Fruit fly (Drosophila melanogaster): Measurements from ENCODE around the gene dachs.

The dachs gene

DNA sequence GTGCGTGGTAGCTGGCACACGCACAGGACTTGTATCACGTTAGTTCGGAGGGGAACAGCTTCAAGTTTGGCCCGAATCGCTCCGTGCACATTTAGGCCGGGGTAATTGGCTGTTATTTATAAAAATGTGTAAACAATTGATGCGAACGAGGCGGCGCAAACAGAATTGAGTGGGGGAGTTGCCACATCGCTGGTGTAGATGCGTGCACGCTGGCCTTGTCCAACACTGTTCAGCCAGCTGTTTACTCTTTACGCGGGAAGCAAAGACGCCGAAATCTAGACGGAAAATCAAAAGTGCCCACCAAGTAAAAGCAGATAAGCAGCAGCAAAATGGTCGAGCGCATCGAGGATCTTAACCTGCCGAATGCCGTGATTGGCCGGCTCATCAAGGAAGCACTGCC lies 29.4 kb upstream of the dachs start, which contains the start of the genes D12 and Chrac-14:
TSS of gene D12 (minus strand) at position 190 of the 400 bp plus-strand sequence.
TSS of gene Chrac-14 (plus strand) at position 230 of the 400 bp plus-strand sequence.
- no peak for TF ChIP-seq noc (tag; optimal IDR thresholded peaks at IDR 0.05)

DNA sequence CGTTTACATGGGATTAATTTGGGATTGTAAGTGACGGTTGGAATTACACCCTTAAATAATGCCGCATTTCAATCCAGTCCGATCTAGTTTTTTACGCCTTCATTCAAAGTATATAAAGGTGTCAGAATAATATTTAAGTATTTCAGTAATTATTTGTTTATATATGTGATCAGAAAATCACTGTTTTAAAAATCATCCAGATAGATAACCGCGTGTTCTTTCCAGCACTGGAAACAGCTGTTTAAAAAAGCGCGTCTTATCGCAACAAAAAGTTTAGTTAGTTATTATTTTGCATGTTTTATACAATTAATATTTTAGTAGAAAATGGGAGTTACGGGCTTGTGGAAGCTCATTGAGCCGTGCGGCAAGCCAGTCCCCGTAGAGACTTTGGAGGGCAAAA lies 28.6 kb upstream of the dachs start, which contains the start of gene mus201:
TSS of gene mus201 (plus strand) at position 118 of the 400 bp plus-strand sequence.
- no peak for TF ChIP-seq noc (tag; optimal IDR thresholded peaks at IDR 0.05)

DNA sequence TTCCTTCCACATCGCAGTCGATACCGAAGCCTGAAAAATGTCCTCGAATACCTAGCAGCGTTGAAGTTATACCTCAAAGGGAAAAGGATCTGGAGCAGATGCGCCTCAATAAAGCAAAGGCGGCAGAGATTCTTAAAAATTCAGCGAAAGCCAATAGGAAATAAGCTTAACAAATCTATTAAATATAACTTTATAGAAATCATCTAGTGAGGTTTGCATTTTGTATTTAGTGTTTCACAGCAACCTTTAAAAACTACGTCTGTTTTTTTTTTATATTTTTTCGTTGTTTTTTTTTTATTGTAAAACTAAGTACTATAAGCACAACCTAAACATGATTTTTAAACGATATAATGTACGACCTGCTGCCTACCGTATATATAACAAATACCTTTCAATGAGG lies 24.5 kb upstream of the dachs start, which contains the start of gene CG31897:
TSS of gene CG31897 (plus strand) at position 301 of the 400 bp plus-strand sequence.
- TF ChIP-seq noc (tag; optimal IDR thresholded peaks at IDR 0.05): no peak

DNA sequence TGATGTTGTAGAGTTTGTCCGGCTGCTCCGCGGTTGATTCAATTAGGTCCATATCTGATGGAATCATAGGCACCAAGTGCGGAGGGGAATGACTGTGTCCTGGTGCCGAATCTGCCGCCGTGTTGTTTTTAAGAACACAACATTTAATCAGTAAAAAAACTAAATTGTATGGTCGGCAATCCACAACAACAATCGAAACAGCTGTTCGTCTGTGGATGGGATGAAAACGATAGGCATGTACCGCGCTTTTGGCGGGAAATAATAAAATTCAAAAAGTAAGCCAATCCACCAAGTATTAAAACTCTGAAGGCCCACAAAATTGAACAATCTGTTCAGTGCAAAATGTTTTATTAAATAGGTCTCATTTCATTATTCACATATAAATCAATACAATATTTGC lies 17.3 kb upstream of the dachs start, which contains the start of gene Aasdh:
TSS of gene Aasdh (minus strand) at position 219 of the 400 bp plus-strand sequence.
- TF ChIP-seq noc (tag; optimal IDR thresholded peaks at IDR 0.05): no peak

DNA sequence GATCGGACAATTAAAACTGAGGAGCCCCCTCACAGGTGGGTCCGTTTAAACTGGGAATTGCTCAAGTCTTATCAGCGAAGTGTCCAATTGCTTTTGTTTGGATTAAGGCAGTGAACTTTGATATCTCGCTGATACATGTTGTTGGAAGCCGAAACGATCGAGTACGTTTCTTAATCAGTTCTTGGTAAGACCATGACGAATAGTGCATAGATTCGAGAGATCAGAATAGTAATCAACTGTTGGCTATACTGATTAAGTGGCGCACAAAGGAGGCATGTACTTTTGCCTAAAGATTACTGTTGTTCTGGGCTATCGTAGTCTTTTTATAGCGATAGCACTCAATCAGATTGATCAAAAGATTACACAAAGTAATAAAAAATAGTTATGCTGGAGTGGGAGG lies 15.1 kb upstream of the dachs start:
- no peak for TF ChIP-seq noc (tag; optimal IDR thresholded peaks at IDR 0.05)

DNA sequence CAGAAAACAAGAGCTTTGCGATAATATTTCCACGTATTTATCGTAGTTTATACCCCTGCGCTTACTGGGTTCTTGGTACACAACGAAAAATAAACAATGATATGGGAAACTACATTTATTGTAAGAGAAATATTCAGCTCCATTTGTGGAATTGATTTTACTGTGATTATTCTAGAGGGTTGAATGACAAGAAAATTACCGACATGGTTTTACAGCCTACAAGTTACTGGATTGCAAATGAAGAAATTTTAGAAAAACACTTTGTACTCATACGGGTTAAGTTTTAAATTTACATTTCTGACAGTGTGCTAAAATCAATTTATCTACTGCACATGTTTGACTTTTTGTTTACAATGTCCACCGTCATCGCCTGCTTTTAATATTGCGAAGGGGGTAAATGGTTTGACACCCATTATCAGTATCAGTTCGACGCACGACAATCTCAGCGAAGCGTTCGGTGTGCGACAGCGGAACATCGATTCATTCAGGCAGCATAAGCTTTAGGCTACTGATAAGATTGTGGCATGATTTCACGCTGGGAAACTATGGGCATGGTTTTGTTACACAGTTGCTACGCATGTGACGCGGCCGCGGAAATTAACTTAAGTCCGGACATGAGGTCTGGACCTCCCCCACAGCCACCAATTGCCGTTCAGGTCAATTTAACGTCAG lies 4.7 kb upstream of the dachs start:
- TF ChIP-seq noc (tag; optimal IDR thresholded peaks at IDR 0.05): peak; percentile 24

DNA sequence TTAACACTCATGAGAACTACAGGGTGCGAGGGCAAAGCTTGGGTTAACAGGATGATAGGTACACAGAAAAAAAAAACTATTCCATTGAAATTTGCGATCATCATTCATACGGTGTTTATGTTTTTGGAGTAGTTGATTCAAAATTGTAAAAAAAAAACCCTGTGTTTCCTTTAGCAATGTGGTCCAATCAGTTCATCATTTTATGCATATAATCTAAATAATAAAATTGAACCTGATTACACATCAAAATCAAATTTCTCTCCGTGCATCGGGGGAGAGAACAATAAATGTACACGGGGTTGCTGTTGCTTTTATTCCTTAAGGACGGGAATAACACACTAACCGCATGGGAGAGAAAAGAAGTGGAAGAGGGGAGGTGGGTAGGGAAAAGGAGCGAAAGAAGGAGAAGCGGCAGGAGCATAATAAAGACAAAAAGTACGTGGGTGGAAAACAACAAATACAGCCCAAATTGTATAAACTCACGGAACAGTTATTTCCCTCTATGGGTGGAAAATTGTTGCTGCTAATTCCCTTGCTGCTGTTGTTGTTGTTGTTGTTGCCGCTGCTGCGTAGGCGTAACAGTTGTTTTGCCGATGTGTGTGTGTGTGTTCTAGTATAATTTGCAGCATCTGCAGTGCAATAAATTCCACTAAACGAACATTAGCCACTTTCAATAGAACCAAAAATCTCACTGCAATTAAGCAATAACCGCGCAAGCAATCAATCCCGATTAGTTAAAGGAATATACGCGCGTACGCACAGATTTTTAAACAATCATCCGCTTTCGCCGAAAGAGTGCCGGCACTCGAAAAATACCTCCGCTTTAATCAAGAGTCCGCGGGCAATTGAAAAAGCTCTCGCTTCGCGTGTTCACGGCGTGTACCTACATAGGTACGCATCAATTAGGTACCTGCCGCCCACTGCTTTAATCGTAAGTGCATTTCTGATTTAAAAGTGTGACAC lies 3.2 kb upstream of the dachs start, which contains the start of gene Agpat2:
TSS of gene Agpat2 (minus strand) at position 851 of the 963 bp plus-strand sequence.
- peak; percentile 55 for TF ChIP-seq noc (tag; optimal IDR thresholded peaks at IDR 0.05)

DNA sequence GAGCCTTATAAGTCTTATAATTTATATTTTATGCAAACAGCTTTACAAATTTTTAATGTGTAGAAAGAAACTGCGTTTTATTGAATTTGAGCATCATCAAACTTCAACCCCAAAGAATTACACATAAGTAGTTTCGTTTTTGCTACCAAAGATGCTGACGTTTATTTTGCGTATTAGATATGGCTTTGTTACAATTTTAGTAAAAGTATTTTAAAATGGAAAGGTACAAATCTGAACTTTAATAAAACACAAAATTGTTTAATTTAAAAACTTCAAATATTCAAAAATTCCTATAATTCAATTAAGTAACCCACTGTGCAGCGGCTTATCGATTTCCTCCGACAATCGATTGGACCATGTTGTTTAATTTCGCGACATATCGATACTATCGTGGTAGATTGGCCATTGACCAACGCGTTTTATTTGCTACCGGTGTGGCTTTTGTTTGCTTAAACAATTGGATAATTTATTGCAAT lies 2.5 kb upstream of the dachs start, which contains the start of gene prg:
TSS of gene prg (plus strand) at position 382 of the 476 bp plus-strand sequence.
- TF ChIP-seq noc (tag; optimal IDR thresholded peaks at IDR 0.05): peak; percentile 34

DNA sequence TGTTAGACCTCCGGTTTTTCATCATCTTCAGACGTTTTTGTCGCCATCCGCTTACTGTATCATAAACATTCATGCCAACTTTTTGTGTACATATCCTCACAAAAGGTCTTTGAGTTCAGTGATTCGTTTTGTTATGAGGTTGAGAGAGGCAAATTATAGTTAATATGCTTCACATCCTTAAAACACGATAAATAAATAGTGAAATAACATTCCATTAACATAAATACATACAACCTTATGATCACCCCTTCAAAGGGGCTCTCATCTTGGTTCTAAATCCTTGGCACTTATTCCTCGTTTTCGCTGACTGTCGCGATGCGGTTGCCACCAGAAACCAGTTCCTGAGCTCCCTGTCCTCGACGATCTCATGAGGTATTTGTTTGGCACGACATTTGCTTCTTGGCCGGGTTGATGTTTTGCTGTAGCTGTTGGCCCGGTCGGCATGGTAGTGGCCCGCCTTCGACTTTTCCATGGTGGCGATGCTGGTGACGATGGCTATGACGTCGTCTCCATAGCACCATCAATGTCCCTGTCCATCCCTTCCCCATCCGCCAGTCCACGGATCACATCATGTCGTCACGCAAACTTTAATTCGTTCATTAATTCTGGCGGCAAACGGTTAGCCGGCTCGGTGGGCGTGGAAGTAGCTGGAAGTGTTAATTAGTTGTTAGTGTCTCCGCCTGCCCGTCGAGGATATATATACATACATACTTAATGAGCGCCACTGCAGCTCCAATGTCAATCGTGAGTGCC lies 2.5 kb downstream of the dachs start:
- TF ChIP-seq noc (tag; optimal IDR thresholded peaks at IDR 0.05): no peak

DNA sequence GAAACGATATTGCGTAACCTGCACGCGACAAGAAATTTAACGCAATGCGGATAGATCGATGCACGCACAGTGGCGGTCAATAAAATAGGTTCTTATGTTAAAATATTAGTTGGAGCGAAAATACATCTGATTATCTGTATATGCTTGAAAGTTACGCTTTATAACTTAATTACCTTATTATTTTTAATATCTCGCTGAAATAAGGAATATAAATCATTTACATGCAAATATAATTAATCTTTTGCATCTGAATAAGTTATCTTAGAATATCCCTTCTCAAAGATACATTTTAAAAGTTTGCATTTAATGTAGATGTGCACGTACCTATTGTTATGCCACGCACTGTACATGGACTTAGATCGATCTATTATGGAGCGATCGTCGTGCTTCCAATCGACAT lies 5.0 kb downstream of the dachs start:
- no peak for TF ChIP-seq noc (tag; optimal IDR thresholded peaks at IDR 0.05)

DNA sequence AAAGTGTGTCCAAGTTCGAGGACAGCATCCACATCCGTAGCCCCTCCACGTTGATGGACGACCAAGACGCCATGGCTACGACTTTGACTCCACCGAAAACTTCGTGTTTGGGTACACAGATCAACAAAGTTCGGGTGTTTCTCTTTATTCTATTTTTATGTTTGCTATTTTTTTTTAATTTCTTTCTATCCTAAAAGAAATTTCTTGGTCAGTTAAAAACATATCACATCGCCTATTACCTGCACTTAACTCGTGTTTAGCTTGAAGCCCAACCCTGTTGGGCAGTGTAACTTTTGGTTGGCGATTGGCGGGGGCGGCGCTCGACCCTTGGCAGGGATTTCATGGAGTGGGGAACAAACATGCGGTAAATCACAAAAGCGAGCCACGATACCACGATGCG lies 6.8 kb downstream of the dachs start:
- no peak for TF ChIP-seq noc (tag; optimal IDR thresholded peaks at IDR 0.05)

DNA sequence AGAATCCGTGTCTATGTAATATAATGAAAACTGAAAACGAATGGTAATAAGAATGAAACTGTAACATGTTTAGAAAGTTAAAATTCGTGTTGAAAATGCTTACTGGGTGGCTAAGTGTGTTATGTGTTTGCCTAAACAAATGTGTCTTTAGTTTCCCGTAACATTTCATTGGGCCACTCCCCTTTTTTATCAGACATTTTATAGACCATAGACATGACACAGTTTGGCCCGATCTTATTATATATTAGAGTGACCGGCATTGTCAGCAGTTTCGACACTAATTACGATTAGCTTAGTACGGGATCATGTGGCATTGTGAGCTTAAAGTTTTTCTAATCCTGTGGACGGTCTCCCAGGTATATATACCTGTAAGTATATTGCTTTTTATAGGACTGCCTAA lies 10.4 kb downstream of the dachs start, which contains the start of gene CheA29a:
TSS of gene CheA29a (plus strand) at position 301 of the 400 bp plus-strand sequence.
- no peak for TF ChIP-seq noc (tag; optimal IDR thresholded peaks at IDR 0.05)

DNA sequence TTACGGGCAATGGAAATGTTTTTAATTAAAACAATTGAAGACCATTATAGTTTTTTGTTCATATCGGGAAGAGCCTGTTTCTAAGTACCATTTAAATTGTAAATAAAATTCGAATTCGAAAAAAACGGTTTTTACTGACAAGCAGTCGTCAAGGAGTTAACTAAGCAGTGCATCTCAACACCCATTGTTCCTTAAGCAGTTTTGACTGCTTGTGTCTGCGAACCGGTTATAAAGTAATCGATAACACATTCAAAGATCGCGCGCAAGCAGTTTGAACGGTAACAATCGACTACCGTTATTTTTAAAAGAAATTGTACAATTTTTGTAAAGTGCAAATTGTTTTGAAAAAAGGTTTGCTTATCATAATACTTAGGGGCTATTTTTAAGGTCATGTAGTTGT lies 11.4 kb downstream of the dachs start:
- no peak for TF ChIP-seq noc (tag; optimal IDR thresholded peaks at IDR 0.05)

DNA sequence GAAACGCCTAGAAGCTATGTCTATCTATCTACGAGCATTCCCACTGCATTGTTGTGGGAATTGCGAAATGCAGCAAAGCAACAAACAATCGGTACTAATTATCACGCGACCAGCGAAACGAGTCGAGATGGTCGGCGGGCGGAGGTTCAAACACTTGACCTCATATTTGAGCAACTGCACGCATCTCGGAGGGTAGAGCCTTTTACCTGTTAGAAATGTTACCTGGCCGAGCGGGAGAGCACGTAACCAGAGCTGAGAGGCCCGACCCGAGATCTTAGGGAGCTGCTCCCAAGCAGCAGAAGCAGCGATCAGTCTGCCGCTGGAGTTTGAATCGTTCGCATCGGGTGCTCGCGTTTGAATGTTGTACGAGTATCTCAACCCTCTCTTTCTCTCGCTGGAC lies 11.8 kb downstream of the dachs start:
- no peak for TF ChIP-seq noc (tag; optimal IDR thresholded peaks at IDR 0.05)
